Worm (Caenorhabditis elegans): Measurements from ENCODE around the gene ZC155.4.

DNA sequence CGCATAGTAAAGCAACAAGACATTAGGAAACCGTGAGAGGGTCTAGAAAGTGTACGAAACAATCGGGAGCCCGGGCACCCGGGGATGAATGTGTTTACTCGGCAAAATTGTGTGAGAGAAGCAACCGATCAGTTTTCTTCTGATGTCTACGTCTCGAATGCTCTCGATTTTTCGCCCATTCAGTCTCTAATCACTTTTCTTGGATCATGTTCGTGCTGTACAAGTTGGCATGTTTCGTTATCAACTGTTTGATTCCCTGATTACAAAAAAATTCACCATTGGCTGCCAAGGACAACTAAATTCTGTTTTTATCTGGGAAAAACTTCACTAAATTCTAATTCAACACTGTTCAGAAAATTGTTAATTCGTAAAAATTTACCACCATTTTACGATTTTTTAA is 34.7 kb downstream of the ZC155.4 start:
- no peak for TF ChIP-seq ama-1 (optimal IDR thresholded peaks at IDR 0.05)
- no peak for TF ChIP-seq alr-1 (tag; optimal IDR thresholded peaks at IDR 0.05)
